Fruit fly (Drosophila melanogaster): ENCODE data around the gene CG18404.

Gene CG18404

dm6 chr3R:30276482-30277282 is 23.7 kb downstream of the CG18404 start (continued):
- TF ChIP-seq Blimp-1 (GFP tag; optimal IDR thresholded peaks at IDR 0.05), result peak; percentile 98
- peak; percentile 66 for TF ChIP-seq net (GFP tag; optimal IDR thresholded peaks at IDR 0.05)
- TF ChIP-seq CG10631 (GFP tag; optimal IDR thresholded peaks at IDR 0.05), result peak; percentile 75
- TF ChIP-seq Hr38 (GFP tag; optimal IDR thresholded peaks at IDR 0.05), result no peak
- TF ChIP-seq achi (GFP tag; optimal IDR thresholded peaks at IDR 0.05), result peak; percentile 74
- TF ChIP-seq pdm3 (GFP tag; optimal IDR thresholded peaks at IDR 0.05), result peak; percentile 70
- TF ChIP-seq topi (GFP tag; optimal IDR thresholded peaks at IDR 0.05), result peak; percentile 91
- TF ChIP-seq vri (GFP tag; optimal IDR thresholded peaks at IDR 0.05), result peak; percentile 74
- TF ChIP-seq CG6163 (GFP tag; IDR thresholded peaks at IDR 0.05), result peak; percentile 79
- peak; percentile 65 for TF ChIP-seq Hr4 (GFP tag; optimal IDR thresholded peaks at IDR 0.05)

dm6 chr3R:30277700-30278099 is 24.7 kb downstream of the CG18404 start, which contains the start of gene heca:
heca (plus strand) TSS chr3R:30277932.
- TF ChIP-seq eg (GFP tag; IDR thresholded peaks at IDR 0.05), result peak; percentile 66; the same call in 1 of the 3 replicates
- TF ChIP-seq net (GFP tag; optimal IDR thresholded peaks at IDR 0.05), result peak; percentile 48
- TF ChIP-seq achi (GFP tag; optimal IDR thresholded peaks at IDR 0.05), result peak; percentile 23
- TF ChIP-seq fd59A (GFP tag; optimal IDR thresholded peaks at IDR 0.05), result no peak
- no peak for TF ChIP-seq CG6792 (GFP tag; optimal IDR thresholded peaks at IDR 0.05)
- TF ChIP-seq CG3919 (GFP tag; optimal IDR thresholded peaks at IDR 0.05), result peak; percentile 43
- no peak for TF ChIP-seq CG31627 (GFP tag; optimal IDR thresholded peaks at IDR 0.05)
- TF ChIP-seq Eip75B (GFP tag; optimal IDR thresholded peaks at IDR 0.05), result peak; percentile 49
- TF ChIP-seq CG11902 (GFP tag; optimal IDR thresholded peaks at IDR 0.05), result no peak
- TF ChIP-seq CG11294 (GFP tag; IDR thresholded peaks at IDR 0.05), result no peak
- TF ChIP-seq CG6854 (GFP tag; optimal IDR thresholded peaks at IDR 0.05), result peak; percentile 18
- TF ChIP-seq Ets96B (tag; optimal IDR thresholded peaks at IDR 0.05), result no peak
- TF ChIP-seq Blimp-1 (GFP tag; optimal IDR thresholded peaks at IDR 0.05), result peak; percentile 93
- TF ChIP-seq OdsH (GFP tag; optimal IDR thresholded peaks at IDR 0.05), result no peak
- TF ChIP-seq CG9139 (GFP tag; optimal IDR thresholded peaks at IDR 0.05), result peak; percentile 33
- no peak for TF ChIP-seq Smox (GFP tag; optimal IDR thresholded peaks at IDR 0.05)
- no peak for TF ChIP-seq CG6808 (GFP tag; optimal IDR thresholded peaks at IDR 0.05)
- peak; percentile 42 for TF ChIP-seq vri (GFP tag; optimal IDR thresholded peaks at IDR 0.05)
- peak; percentile 21 for TF ChIP-seq fkh (GFP tag; optimal IDR thresholded peaks at IDR 0.05)
- TF ChIP-seq topi (GFP tag; optimal IDR thresholded peaks at IDR 0.05), result no peak
- no peak for TF ChIP-seq dac (GFP tag; optimal IDR thresholded peaks at IDR 0.05)
- no peak for TF ChIP-seq lz (GFP tag; optimal IDR thresholded peaks at IDR 0.05)
- no peak for TF ChIP-seq CG8319 (GFP tag; optimal IDR thresholded peaks at IDR 0.05)
- TF ChIP-seq Gug (GFP tag; IDR thresholded peaks at IDR 0.05), result no peak
- no peak for TF ChIP-seq Hr4 (GFP tag; optimal IDR thresholded peaks at IDR 0.05)
- no peak for TF ChIP-seq Sox102F (GFP tag; optimal IDR thresholded peaks at IDR 0.05)
- no peak for TF ChIP-seq CG8119 (GFP tag; IDR thresholded peaks at IDR 0.05)
- TF ChIP-seq CG4318 (GFP tag; optimal IDR thresholded peaks at IDR 0.05), result no peak
- no peak for TF ChIP-seq CG16779 (tag; optimal IDR thresholded peaks at IDR 0.05)
- TF ChIP-seq Ets21C (GFP tag; optimal IDR thresholded peaks at IDR 0.05), result no peak
- no peak for TF ChIP-seq Eip93F (GFP tag; optimal IDR thresholded peaks at IDR 0.05)
- no peak for TF ChIP-seq CG8632 (GFP tag; optimal IDR thresholded peaks at IDR 0.05)
- peak; percentile 31 for TF ChIP-seq Eip78C (GFP tag)
- TF ChIP-seq CG1621 (tag; optimal IDR thresholded peaks at IDR 0.05), result no peak
- no peak for TF ChIP-seq fd85E (GFP tag; optimal IDR thresholded peaks at IDR 0.05)
- TF ChIP-seq Hr38 (GFP tag; optimal IDR thresholded peaks at IDR 0.05), result no peak
- no peak for TF ChIP-seq Hr39 (GFP tag; optimal IDR thresholded peaks at IDR 0.05)
- TF ChIP-seq dsx (GFP tag; optimal IDR thresholded peaks at IDR 0.05; ENCODE audit: poor library complexity, severe bottlenecking), result peak; percentile 43
- no peak for TF ChIP-seq CG10631 (GFP tag; optimal IDR thresholded peaks at IDR 0.05)
- no peak for TF ChIP-seq cyc (GFP tag; optimal IDR thresholded peaks at IDR 0.05)
- no peak; the same call in 2 of the 3 replicates for TF ChIP-seq CG6163 (GFP tag; IDR thresholded peaks at IDR 0.05)
- no peak for TF ChIP-seq Lpt (GFP tag; optimal IDR thresholded peaks at IDR 0.05)
- peak; percentile 8 for TF ChIP-seq esn (GFP tag; optimal IDR thresholded peaks at IDR 0.05)
- peak; percentile 3 to 24 for TF ChIP-seq ss (GFP tag; optimal IDR thresholded peaks at IDR 0.05)
- TF ChIP-seq acj6 (GFP tag; optimal IDR thresholded peaks at IDR 0.05), result no peak
- no peak for TF ChIP-seq CG34406 (GFP tag; optimal IDR thresholded peaks at IDR 0.05)
